Fruit fly (Drosophila melanogaster): ENCODE data around the gene Jhbp3.
A peak's percentile ranks its signal among the peaks of the same experiment; 100 is the strongest.

dm6 chr3R:4970415-4971140, 15.5 kb upstream of the Jhbp3 start:
- TF ChIP-seq CG32006 (GFP tag; optimal IDR thresholded peaks at IDR 0.05) (no peak), Gug (GFP tag; IDR thresholded peaks at IDR 0.05) (no peak), Blimp-1 (GFP tag; optimal IDR thresholded peaks at IDR 0.05) (peak; percentile 59)

Measured in whole organism, prepupa.